Worm (Caenorhabditis elegans): ENCODE measurements around the gene srt-37.
"Not testable (repeated sequence)": the region's sequence is repeated elsewhere in the genome, so short reads cannot be mapped to it uniquely, and the experiment has no call there.

srt-37 gene

DNA sequence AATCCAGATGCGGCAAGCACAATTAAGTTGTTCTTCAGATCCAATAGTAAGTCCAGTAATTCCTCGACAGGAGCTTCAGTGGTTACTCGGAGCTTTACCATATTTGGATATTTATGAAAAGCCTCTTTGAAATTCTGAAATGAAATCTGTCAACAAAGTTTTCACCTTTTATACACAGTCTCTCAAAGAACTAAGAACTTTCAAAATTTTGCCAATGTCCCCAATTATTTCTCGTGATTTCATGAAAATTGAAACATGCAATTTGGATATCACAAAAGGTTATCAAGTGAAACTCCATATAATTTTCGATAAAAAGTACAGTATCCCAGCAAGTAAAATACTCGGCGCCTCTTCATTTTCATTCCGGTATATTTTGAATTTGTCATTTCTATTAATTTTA, 14.3 kb upstream of the srt-37 start, which contains the start of gene F47D2.11:
Gene F47D2.11, minus strand, starts transcription at position 101 of the 400 bp plus-strand sequence.
- TF ChIP-seq che-1 (tag; optimal IDR thresholded peaks at IDR 0.05), result no peak
- no peak for TF ChIP-seq hlh-13 (GFP tag; optimal IDR thresholded peaks at IDR 0.05)
- no peak for TF ChIP-seq unc-42 (tag; optimal IDR thresholded peaks at IDR 0.05)
- TF ChIP-seq ama-1 (optimal IDR thresholded peaks at IDR 0.05), result no peak
- no peak for TF ChIP-seq K09A11.1 (tag; optimal IDR thresholded peaks at IDR 0.05; ENCODE audit: insufficient read depth)
- no peak for TF ChIP-seq odd-2 (tag; optimal IDR thresholded peaks at IDR 0.05)
- TF ChIP-seq ztf-16 (tag; optimal IDR thresholded peaks at IDR 0.05), result no peak
- TF ChIP-seq pag-3 (tag; optimal IDR thresholded peaks at IDR 0.05; ENCODE audit: borderline replicate concordance), result no peak
- TF ChIP-seq mec-3 (tag; optimal IDR thresholded peaks at IDR 0.05; ENCODE audit: borderline replicate concordance), result no peak
- no peak for TF ChIP-seq ets-4 (tag; optimal IDR thresholded peaks at IDR 0.05)

- not testable (repeated sequence) for TF ChIP-seq dmd-4 (tag; optimal IDR thresholded peaks at IDR 0.05; ENCODE audit: borderline replicate concordance); elt-2 (tag; optimal IDR thresholded peaks at IDR 0.05); pros-1 (tag; optimal IDR thresholded peaks at IDR 0.05)
Observed at ce11 chrV:4293425-4293824, 11.8 kb upstream of the srt-37 start, which contains the start of gene srh-194. srh-194 (minus strand) TSS chrV:4293525.

DNA sequence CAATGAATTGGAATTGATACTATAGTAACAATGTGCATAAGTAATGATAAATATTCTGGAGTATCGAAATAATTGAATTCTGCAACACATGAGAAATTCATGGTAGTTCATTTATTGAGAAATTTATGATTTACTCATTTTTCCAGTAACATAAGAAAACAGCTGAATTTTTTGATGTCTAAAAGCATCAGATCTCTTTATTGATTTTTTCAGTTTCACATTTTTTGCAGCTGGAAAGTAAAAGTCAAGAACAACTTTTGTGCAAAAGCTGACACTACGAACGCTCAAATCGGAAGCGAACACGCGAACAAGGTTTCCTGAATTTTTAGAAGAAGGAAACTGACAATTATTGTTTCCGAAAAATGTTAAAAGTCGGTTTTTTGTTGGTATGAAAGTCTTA, 8.5 kb upstream of the srt-37 start, which contains the start of gene srh-193:
Gene srh-193, minus strand, starts transcription at position 101 of the 400 bp plus-strand sequence.
- TF ChIP-seq pax-1, che-1, pros-1 (tag; optimal IDR thresholded peaks at IDR 0.05): not testable (repeated sequence)

ce11 chrV:4284737-4285136, 3.1 kb upstream of the srt-37 start, which contains the start of gene srt-19:
srt-19 (plus strand) TSS chrV:4285037.
- TF ChIP-seq ref-2, ceh-14, unc-86 (tag; optimal IDR thresholded peaks at IDR 0.05): not testable (repeated sequence)

DNA sequence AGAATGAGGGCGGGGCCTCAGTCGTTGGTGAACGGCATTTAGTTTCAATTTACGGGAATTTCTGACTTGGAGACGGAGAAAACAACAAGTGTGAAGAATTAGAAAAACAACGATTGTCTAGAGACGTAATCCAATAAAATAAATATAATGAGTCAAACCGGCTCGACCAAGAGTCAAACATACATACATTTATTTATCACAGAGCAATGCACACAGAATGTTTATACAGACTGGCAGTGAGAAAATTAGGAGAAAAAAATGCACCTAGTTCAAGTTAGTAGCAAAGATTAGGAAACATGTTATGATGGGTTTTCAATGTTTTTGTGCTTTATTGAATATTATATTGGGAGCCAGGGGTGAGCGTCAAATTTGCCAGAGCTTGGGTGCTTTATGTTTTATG, 2.9 kb downstream of the srt-37 start, which contains the start of gene srt-20:
Gene srt-20, minus strand, starts transcription at position 101 of the 400 bp plus-strand sequence.
- not testable (repeated sequence) for TF ChIP-seq K02D7.2, ahr-1, eyg-1 (tag; optimal IDR thresholded peaks at IDR 0.05)

DNA sequence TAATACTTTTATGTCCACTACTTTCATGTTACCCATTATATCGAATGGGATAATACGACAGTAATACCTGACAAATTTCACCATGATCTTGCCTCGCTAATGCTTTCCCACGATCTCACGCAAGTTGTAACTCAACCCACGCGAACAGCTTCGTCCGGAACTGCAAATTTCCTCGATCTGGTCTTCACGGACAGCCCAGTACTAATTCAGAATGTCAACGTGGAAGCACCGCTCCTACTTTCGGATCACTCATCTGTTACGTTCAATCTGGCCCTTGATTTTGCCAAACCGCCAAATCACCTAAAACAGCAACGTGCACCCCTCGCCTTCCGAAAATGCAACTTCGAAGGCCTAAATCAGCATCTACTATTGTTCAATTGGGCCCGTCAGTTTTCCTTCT, 8.2 kb downstream of the srt-37 start:
- TF ChIP-seq unc-3 (GFP tag; conservative IDR thresholded peaks at IDR 0.05), result no peak
- TF ChIP-seq unc-3 (tag; optimal IDR thresholded peaks at IDR 0.05), result no peak
- TF ChIP-seq ceh-2 (tag; optimal IDR thresholded peaks at IDR 0.05), result no peak
- no peak for TF ChIP-seq zip-5 (tag; optimal IDR thresholded peaks at IDR 0.05)
- TF ChIP-seq ref-2 (tag; optimal IDR thresholded peaks at IDR 0.05), result no peak
- no peak for TF ChIP-seq fkh-10 (GFP tag; optimal IDR thresholded peaks at IDR 0.05)
- no peak for TF ChIP-seq ceh-22 (tag; optimal IDR thresholded peaks at IDR 0.05)
- no peak for TF ChIP-seq ztf-16 (tag; optimal IDR thresholded peaks at IDR 0.05)
- no peak for TF ChIP-seq pha-2 (tag; optimal IDR thresholded peaks at IDR 0.05)
- no peak for TF ChIP-seq ceh-45 (GFP tag; IDR thresholded peaks at IDR 0.05)

ce11 chrV:4271258-4271657, 10.3 kb downstream of the srt-37 start, which contains the start of gene srt-38:
srt-38 (minus strand) TSS chrV:4271358.
- not testable (repeated sequence) for TF ChIP-seq elt-2, elt-4, dve-1 (tag; optimal IDR thresholded peaks at IDR 0.05)
